Fruit fly (Drosophila melanogaster) whole organism: ENCODE data around the gene Abl.

Experiments
- CG8478 ChIP-seq: fragments of >200 bp; optimal IDR thresholded peaks from 2 replicates; lab custom pipeline; 2018; ENCODE audit warnings: inconsistent platforms
- Dll ChIP-seq: fragments of >200 bp; optimal IDR thresholded peaks from 2 replicates; lab custom pipeline; 2017
- pan ChIP-seq: fragments of >200 bp; optimal IDR thresholded peaks from 2 replicates; lab custom pipeline; 2017
- psq ChIP-seq: fragments of >200 bp; optimal IDR thresholded peaks from 2 replicates; lab custom pipeline; 2017
- usp ChIP-seq: fragments of >200 bp; optimal IDR thresholded peaks from 2 replicates; lab custom pipeline; 2017; ENCODE audit warnings: missing biosample characterization, missing genetic modification characterization, mixed read lengths

dm6 chr3L:16609120-16609519 lies 38.6 kb downstream of the Abl start, which contains the start of gene CG4098:
- TF ChIP-seq usp (GFP tag; lab: Kevin White, UChicago) (no peak), Dll (lab: Kevin White, UChicago) (no peak), CG8478 (lab: Kevin White, UChicago) (no peak), pan (lab: Kevin White, UChicago) (no peak), psq (lab: Kevin White, UChicago) (no peak)
